Worm (Caenorhabditis elegans) whole organism, young adult: ENCODE measurements around the gene ZK1058.3.

ENCODE experiments used
- B0019.2 ChIP-seq: fragments of 200-800 bp; sonication (Bioruptor generic); conservative IDR thresholded peaks from 2 replicates; pipeline ENCODE4 v1.3.6; 2022; ENCODE audit warnings: missing genetic modification reagents, missing genetic modification characterization, missing compliant biosample characterization
- B0035.1 ChIP-seq: sonication (generic microtip); optimal IDR thresholded peaks from 2 replicates; lab custom pipeline; 2016; ENCODE audit warnings: missing genetic modification characterization, mild to moderate bottlenecking, missing compliant biosample characterization, missing genotype, missing genetic modification reagents
- B0261.1 ChIP-seq: sonication (generic microtip); optimal IDR thresholded peaks from 2 replicates; lab custom pipeline; 2016; ENCODE audit warnings: mild to moderate bottlenecking, missing genetic modification characterization, moderate library complexity, missing compliant biosample characterization
- D2030.7 ChIP-seq: fragments of 200-800 bp; sonication (Bioruptor generic); IDR thresholded peaks from 2 replicates; pipeline ENCODE4 v1.3.6; 2022; ENCODE audit warnings: missing genetic modification reagents, missing genetic modification characterization, missing compliant biosample characterization
- F22D6.2 ChIP-seq: sonication (generic microtip); optimal IDR thresholded peaks from 2 replicates; lab custom pipeline; 2016; ENCODE audit warnings: mild to moderate bottlenecking, missing genetic modification characterization, missing compliant biosample characterization
- T07F8.4 ChIP-seq: sonication (generic microtip); optimal IDR thresholded peaks from 2 replicates; lab custom pipeline; 2016; ENCODE audit warnings: mild to moderate bottlenecking, missing genetic modification characterization, moderate library complexity, missing compliant biosample characterization
- Y53F4B.3 ChIP-seq: fragments of 200-800 bp; sonication (Bioruptor generic); IDR thresholded peaks from 2 replicates; pipeline ENCODE4 v1.3.6; 2022; ENCODE audit warnings: missing genetic modification reagents, missing genetic modification characterization, missing compliant biosample characterization
- Y95B8A.8 ChIP-seq: fragments of 200-800 bp; sonication (Bioruptor generic); IDR thresholded peaks from 2 replicates; pipeline ENCODE4 v1.3.6; 2022; ENCODE audit warnings: missing genetic modification reagents, missing genetic modification characterization, missing compliant biosample characterization
- attf-5 ChIP-seq: fragments of 200-800 bp; sonication (Bioruptor generic); optimal IDR thresholded peaks from 2 replicates; lab custom pipeline; 2018; ENCODE audit warnings: mild to moderate bottlenecking, missing genetic modification characterization, missing compliant biosample characterization
- ccch-3 ChIP-seq: fragments of 200-800 bp; sonication (Bioruptor generic); optimal IDR thresholded peaks from 2 replicates; lab custom pipeline; 2018; ENCODE audit warnings: mild to moderate bottlenecking, missing genetic modification characterization, missing compliant biosample characterization
- cebp-1 ChIP-seq, 2 experiments: fragments of 200-800 bp in 1 of 2; sonication (Bioruptor generic) in 1 of 2; sonication (generic microtip) in 1 of 2; IDR thresholded peaks in 1 of 2; optimal IDR thresholded peaks in 1 of 2; 2 replicates each; pipeline versions ENCODE4 v1.3.6 to Lab custom; 2017 to 2022; ENCODE audit warnings: missing compliant biosample characterization in 2 of 2, missing genetic modification characterization in 2 of 2, mild to moderate bottlenecking in 1 of 2, missing genetic modification reagents in 1 of 2, moderate library complexity in 1 of 2
- ceh-100 ChIP-seq: fragments of 200-800 bp; sonication (Bioruptor generic); IDR thresholded peaks from 2 replicates; pipeline ENCODE4 v1.3.6; 2022; ENCODE audit warnings: missing genetic modification reagents, missing genetic modification characterization, missing compliant biosample characterization
- ceh-91 ChIP-seq: fragments of 200-800 bp; sonication (Bioruptor generic); IDR thresholded peaks from 2 replicates; pipeline ENCODE4 v1.3.6; 2022; ENCODE audit warnings: missing genetic modification reagents, missing genetic modification characterization, missing compliant biosample characterization
- chd-7 ChIP-seq: sonication (generic microtip); optimal IDR thresholded peaks from 2 replicates; lab custom pipeline; 2016; ENCODE audit warnings: mild to moderate bottlenecking, missing genetic modification characterization, moderate library complexity, missing compliant biosample characterization
- dpff-1 ChIP-seq: sonication (generic microtip); optimal IDR thresholded peaks from 2 replicates; lab custom pipeline; 2017; ENCODE audit warnings: mild to moderate bottlenecking, missing genetic modification characterization, missing compliant biosample characterization
- efl-1 ChIP-seq: fragments of 150-350 bp; optimal IDR thresholded peaks from 2 replicates; lab custom pipeline; 2014; ENCODE audit warnings: missing biosample characterization, missing genetic modification reagents, missing genetic modification characterization
- egl-44 ChIP-seq: fragments of 200-800 bp; sonication (Bioruptor generic); IDR thresholded peaks from 2 replicates; pipeline ENCODE4 v1.3.6; 2022; ENCODE audit warnings: missing genetic modification reagents, missing genetic modification characterization, missing compliant biosample characterization
- ekl-4 ChIP-seq: fragments of 200-800 bp; sonication (Bioruptor generic); IDR thresholded peaks from 2 replicates; pipeline ENCODE4 v1.3.6; 2022; ENCODE audit warnings: missing genetic modification reagents, missing genetic modification characterization, missing compliant biosample characterization
- fkh-3 ChIP-seq: sonication (generic microtip); optimal IDR thresholded peaks from 2 replicates; lab custom pipeline; 2016; ENCODE audit warnings: mild to moderate bottlenecking, missing genetic modification characterization, missing compliant biosample characterization
- hlh-26 ChIP-seq: fragments of 200-800 bp; sonication (Bioruptor generic); conservative IDR thresholded peaks from 2 replicates; pipeline ENCODE4 v1.3.6; 2022; ENCODE audit warnings: missing genetic modification reagents, missing genetic modification characterization, missing compliant biosample characterization
- hmg-1.2 ChIP-seq: fragments of 200-800 bp; sonication (Bioruptor generic); IDR thresholded peaks from 2 replicates; pipeline ENCODE4 v1.3.6; 2022; ENCODE audit warnings: missing genetic modification reagents, missing genetic modification characterization, missing compliant biosample characterization
- hrde-1 ChIP-seq: sonication (generic microtip); optimal IDR thresholded peaks from 2 replicates; lab custom pipeline; 2016; ENCODE audit warnings: missing genetic modification characterization, mild to moderate bottlenecking, missing compliant biosample characterization, moderate library complexity, missing genotype, missing genetic modification reagents, borderline replicate concordance
- let-607 ChIP-seq, 2 experiments: fragments of 200-800 bp in 1 of 2; sonication (Bioruptor generic) in 1 of 2; sonication (generic microtip) in 1 of 2; optimal IDR thresholded peaks; 2 replicates each; lab custom pipeline; 2016 to 2018; ENCODE audit warnings: mild to moderate bottlenecking in 2 of 2, missing compliant biosample characterization in 2 of 2, missing genetic modification characterization in 2 of 2, moderate library complexity in 2 of 2, missing genotype in 1 of 2
- lin-35 ChIP-seq, 3 experiments: fragments of 150-350 bp in 2 of 3; sonication (generic microtip) in 1 of 3; optimal IDR thresholded peaks; 2 replicates each; lab custom pipeline; 2014 to 2018; ENCODE audit warnings: missing biosample characterization in 3 of 3, missing genetic modification characterization in 3 of 3, missing genetic modification reagents in 3 of 3
- madf-3 ChIP-seq: fragments of 200-800 bp; sonication (Bioruptor generic); IDR thresholded peaks from 2 replicates; pipeline ENCODE4 v1.3.6; 2022; ENCODE audit warnings: missing genetic modification reagents, missing genetic modification characterization, missing compliant biosample characterization
- madf-6 ChIP-seq: fragments of 200-800 bp; sonication (Bioruptor generic); IDR thresholded peaks from 2 replicates; pipeline ENCODE4 v1.3.6; 2022; ENCODE audit warnings: missing genetic modification reagents, missing genetic modification characterization, missing compliant biosample characterization
- madf-8 ChIP-seq: fragments of 200-800 bp; sonication (Bioruptor generic); conservative IDR thresholded peaks from 2 replicates; pipeline ENCODE4 v1.3.6; 2022; ENCODE audit warnings: missing genetic modification reagents, missing genetic modification characterization, missing compliant biosample characterization
- nfya-2 ChIP-seq: fragments of 200-800 bp; sonication (Bioruptor generic); IDR thresholded peaks from 2 replicates; pipeline ENCODE4 v1.3.6; 2022; ENCODE audit warnings: missing genetic modification reagents, missing genetic modification characterization, missing compliant biosample characterization
- nfyb-1 ChIP-seq: fragments of 200-800 bp; sonication (Bioruptor generic); IDR thresholded peaks from 2 replicates; pipeline ENCODE4 v1.3.6; 2022; ENCODE audit warnings: missing genetic modification reagents, missing genetic modification characterization, missing compliant biosample characterization
- nhr-120 ChIP-seq: fragments of 200-800 bp; sonication (Bioruptor generic); IDR thresholded peaks from 2 replicates; pipeline ENCODE4 v1.3.6; 2022; ENCODE audit warnings: missing genetic modification characterization, missing compliant biosample characterization
- nhr-179 ChIP-seq: sonication (generic microtip); optimal IDR thresholded peaks from 2 replicates; lab custom pipeline; 2016; ENCODE audit warnings: mild to moderate bottlenecking, missing genetic modification characterization, missing compliant biosample characterization
- nhr-27 ChIP-seq: fragments of 200-800 bp; sonication (Bioruptor generic); optimal IDR thresholded peaks from 2 replicates; lab custom pipeline; 2018; ENCODE audit warnings: mild to moderate bottlenecking, missing genetic modification characterization, moderate library complexity, missing compliant biosample characterization
- pbrm-1 ChIP-seq: fragments of 200-800 bp; sonication (Bioruptor generic); IDR thresholded peaks from 2 replicates; pipeline ENCODE4 v1.3.6; 2022; ENCODE audit warnings: missing genetic modification reagents, missing genetic modification characterization, missing compliant biosample characterization
- pha-4 ChIP-seq: fragments of 150-350 bp; sonication (generic microtip); optimal IDR thresholded peaks from 2 replicates; lab custom pipeline; 2014; ENCODE audit warnings: missing biosample characterization, missing genetic modification reagents, missing genetic modification characterization
- rpc-1 ChIP-seq, 2 experiments: fragments of 150-350 bp in 1 of 2; sonication (generic microtip) in 1 of 2; optimal IDR thresholded peaks; 2 replicates each; lab custom pipeline; 2014 to 2018; ENCODE audit warnings: missing biosample characterization in 1 of 2, missing genetic modification characterization in 1 of 2, missing genetic modification reagents in 1 of 2, missing genotype in 1 of 2
- sea-2 ChIP-seq: fragments of 200-800 bp; sonication (Bioruptor generic); IDR thresholded peaks from 2 replicates; pipeline ENCODE4 v1.3.6; 2022; ENCODE audit warnings: missing genetic modification characterization, missing compliant biosample characterization
- snpc-1.1 ChIP-seq: sonication (generic microtip); optimal IDR thresholded peaks from 2 replicates; lab custom pipeline; 2017; ENCODE audit warnings: missing genetic modification characterization, mild to moderate bottlenecking, missing compliant biosample characterization, antibody characterized with exemption, moderate library complexity, missing genotype, missing genetic modification reagents; ENCODE audit not compliant: insufficient read depth
- snpc-4 ChIP-seq, 5 experiments: fragments of 150-350 bp in 1 of 5; sonication (generic microtip) in 4 of 5; optimal IDR thresholded peaks; 2 replicates each; lab custom pipeline; 2014 to 2018; ENCODE audit warnings: missing genetic modification characterization in 5 of 5, missing biosample characterization in 3 of 5, antibody characterized with exemption in 2 of 5, mild to moderate bottlenecking in 2 of 5, missing compliant biosample characterization in 2 of 5, missing genotype in 2 of 5, moderate library complexity in 2 of 5, missing genetic modification reagents in 1 of 5
- somi-1 ChIP-seq: fragments of 200-800 bp; sonication (Bioruptor generic); optimal IDR thresholded peaks from 2 replicates; lab custom pipeline; 2018; ENCODE audit warnings: mild to moderate bottlenecking, missing genetic modification characterization, missing compliant biosample characterization
- tbp1 ChIP-seq: fragments of 200-800 bp; sonication (Bioruptor generic); optimal IDR thresholded peaks from 2 replicates; lab custom pipeline; 2018; ENCODE audit warnings: mild to moderate bottlenecking, missing genetic modification characterization, missing compliant biosample characterization
- tbx-9 ChIP-seq: sonication (generic microtip); optimal IDR thresholded peaks from 2 replicates; lab custom pipeline; 2016; ENCODE audit warnings: borderline replicate concordance, missing genetic modification characterization, inconsistent platforms, missing compliant biosample characterization
- unc-130 ChIP-seq: sonication (generic microtip); optimal IDR thresholded peaks from 2 replicates; lab custom pipeline; 2016; ENCODE audit warnings: missing genetic modification reagents, missing genetic modification characterization, missing compliant biosample characterization
- ztf-25 ChIP-seq: fragments of 200-800 bp; sonication (Bioruptor generic); IDR thresholded peaks from 2 replicates; pipeline ENCODE4 v1.3.6; 2022; ENCODE audit warnings: missing genetic modification reagents, missing genetic modification characterization, missing compliant biosample characterization
- ztf-3 ChIP-seq: fragments of 200-800 bp; sonication (Bioruptor generic); optimal IDR thresholded peaks from 2 replicates; lab custom pipeline; 2018; ENCODE audit warnings: mild to moderate bottlenecking, missing genetic modification characterization, missing compliant biosample characterization
- ztf-6 ChIP-seq: fragments of 200-800 bp; sonication (Bioruptor generic); IDR thresholded peaks from 2 replicates; pipeline ENCODE4 v1.3.6; 2022; ENCODE audit warnings: missing genetic modification reagents, missing genetic modification characterization, missing compliant biosample characterization

Gene ZK1058.3

ce11 chrIII:3907587-3907986 lies 11.1 kb upstream of the ZK1058.3 start, which contains the start of gene mmcm-1:
Gene mmcm-1 (minus strand): TSS chrIII:3907687.
- TF ChIP-seq chd-7 (tag; lab: Kevin White, UChicago), result no peak
- no peak for TF ChIP-seq hrde-1 (tag; lab: Kevin White, UChicago)
- no peak for TF ChIP-seq ztf-25
- TF ChIP-seq F22D6.2 (tag; lab: Kevin White, UChicago), result no peak
- no peak for TF ChIP-seq nfya-2
- no peak for TF ChIP-seq fkh-3
- no peak for TF ChIP-seq efl-1 (GFP tag; lab: Kevin White, UChicago)
- TF ChIP-seq sea-2, result no peak
- TF ChIP-seq madf-3 (GFP tag; lab: Robert Waterston, UW), result no peak
- no peak for TF ChIP-seq B0019.2 (GFP tag; lab: Robert Waterston, UW)
- no peak for TF ChIP-seq pbrm-1 (GFP tag; lab: Robert Waterston, UW)
- TF ChIP-seq madf-8 (GFP tag; lab: Robert Waterston, UW), result no peak
- no peak for TF ChIP-seq snpc-1.1 (tag; lab: Kevin White, UChicago)
- TF ChIP-seq nhr-27, result no peak
- no peak for TF ChIP-seq madf-6
- no peak for TF ChIP-seq ztf-6 (GFP tag; lab: Robert Waterston, UW)
- no peak for TF ChIP-seq snpc-4 (GFP tag; optimal IDR thresholded peaks at IDR 0.05; lab: Kevin White, UChicago)
- no peak for TF ChIP-seq snpc-4 (tag; optimal IDR thresholded peaks at IDR 0.05; lab: Kevin White, UChicago)
- TF ChIP-seq ceh-91 (GFP tag; lab: Robert Waterston, UW), result no peak
- no peak for TF ChIP-seq Y53F4B.3 (GFP tag; lab: Robert Waterston, UW)
- TF ChIP-seq ccch-3 (GFP tag; lab: Kevin White, UChicago), result no peak

- no peak for TF ChIP-seq tbx-9 (tag; lab: Kevin White, UChicago)
- TF ChIP-seq ceh-91 (GFP tag; lab: Robert Waterston, UW), result no peak
- peak; percentile 6 for TF ChIP-seq attf-5 (GFP tag; lab: Kevin White, UChicago)
- TF ChIP-seq rpc-1 (optimal IDR thresholded peaks at IDR 0.05; lab: Kevin White, UChicago), result no peak
- TF ChIP-seq rpc-1 (tag; optimal IDR thresholded peaks at IDR 0.05; lab: Kevin White, UChicago), result no peak
- TF ChIP-seq B0019.2 (GFP tag; lab: Robert Waterston, UW), result no peak
- no peak for TF ChIP-seq nhr-120 (GFP tag; lab: Robert Waterston, UW)
- TF ChIP-seq ceh-100, result no peak
- TF ChIP-seq B0035.1, result no peak
- TF ChIP-seq ztf-3 (GFP tag; lab: Kevin White, UChicago), result no peak
- TF ChIP-seq somi-1 (GFP tag; lab: Kevin White, UChicago), result peak; percentile 7
- TF ChIP-seq madf-6, result no peak; the same call in 1 of the 2 replicates
- no peak for TF ChIP-seq cebp-1 (GFP tag; IDR thresholded peaks at IDR 0.05; lab: Robert Waterston, UW)
- TF ChIP-seq cebp-1 (tag; optimal IDR thresholded peaks at IDR 0.05; lab: Kevin White, UChicago), result peak; percentile 36
- TF ChIP-seq ekl-4 (GFP tag; lab: Robert Waterston, UW), result no peak
- no peak for TF ChIP-seq hlh-26 (GFP tag; lab: Robert Waterston, UW)
- no peak for TF ChIP-seq Y53F4B.3 (GFP tag; lab: Robert Waterston, UW)
- TF ChIP-seq unc-130 (GFP tag; lab: Kevin White, UChicago), result no peak
- TF ChIP-seq F22D6.2 (tag; lab: Kevin White, UChicago), result no peak
- TF ChIP-seq efl-1 (GFP tag; lab: Kevin White, UChicago), result no peak
- TF ChIP-seq lin-35 (GFP tag; optimal IDR thresholded peaks at IDR 0.05; lab: Kevin White, UChicago), result no peak
- no peak for TF ChIP-seq pha-4
- TF ChIP-seq tbp1 (GFP tag; lab: Kevin White, UChicago), result no peak
- TF ChIP-seq T07F8.4 (tag; lab: Kevin White, UChicago), result no peak
- no peak for TF ChIP-seq D2030.7
- no peak for TF ChIP-seq let-607 (tag; optimal IDR thresholded peaks at IDR 0.05; lab: Kevin White, UChicago)
- TF ChIP-seq dpff-1 (tag; lab: Kevin White, UChicago), result no peak
- TF ChIP-seq Y95B8A.8 (GFP tag; lab: Robert Waterston, UW), result no peak
- peak; percentile 54; the same call in 1 of the 2 replicates for TF ChIP-seq hmg-1.2
- TF ChIP-seq nfyb-1 (GFP tag; lab: Robert Waterston, UW), result no peak
- TF ChIP-seq nhr-179, result no peak
- TF ChIP-seq B0261.1 (tag; lab: Kevin White, UChicago), result no peak
- no peak for TF ChIP-seq egl-44 (GFP tag; lab: Robert Waterston, UW)
Observed at ce11 chrIII:3908205-3908604, 10.5 kb upstream of the ZK1058.3 start.
